Worm (Caenorhabditis elegans) whole organism, early embryonic: Measurements from ENCODE around the gene ZK792.4.

Experiments
- B0310.2 ChIP-seq: sonication (generic microtip); optimal IDR thresholded peaks from 2 replicates; lab custom pipeline; 2016; ENCODE audit warnings: mild to moderate bottlenecking, missing genetic modification characterization, missing compliant biosample characterization
- F13C5.2 ChIP-seq: sonication (generic microtip); optimal IDR thresholded peaks from 2 replicates; lab custom pipeline; 2017; ENCODE audit warnings: mild to moderate bottlenecking, missing genetic modification characterization, inconsistent platforms, missing compliant biosample characterization
- ama-1 ChIP-seq: fragments of 150-350 bp; optimal IDR thresholded peaks from 2 replicates; lab custom pipeline; 2014
- ceh-13 ChIP-seq: fragments of 200-800 bp; sonication (Bioruptor generic); optimal IDR thresholded peaks from 2 replicates; lab custom pipeline; 2018; ENCODE audit warnings: mild to moderate bottlenecking, missing genetic modification characterization, missing compliant biosample characterization
- ceh-36 ChIP-seq: sonication (generic microtip); optimal IDR thresholded peaks from 2 replicates; lab custom pipeline; 2016; ENCODE audit warnings: missing genetic modification characterization, inconsistent platforms, missing compliant biosample characterization
- ets-7 ChIP-seq: sonication (generic microtip); optimal IDR thresholded peaks from 2 replicates; lab custom pipeline; 2016; ENCODE audit warnings: missing genotype, missing genetic modification characterization, missing compliant biosample characterization
- flt-1 ChIP-seq: fragments of 200-800 bp; sonication (Bioruptor generic); IDR thresholded peaks from 2 replicates; pipeline ENCODE4 v1.3.6; 2022; ENCODE audit warnings: missing genetic modification characterization, missing compliant biosample characterization
- pes-1 ChIP-seq: fragments of 200-800 bp; sonication (Bioruptor generic); IDR thresholded peaks from 2 replicates; pipeline ENCODE4 v1.3.6; 2022; ENCODE audit warnings: missing genetic modification reagents, missing genetic modification characterization, missing compliant biosample characterization
- scrt-1 ChIP-seq: fragments of 200-800 bp; sonication (Bioruptor generic); IDR thresholded peaks from 2 replicates; pipeline ENCODE4 v1.3.6; 2022; ENCODE audit warnings: missing genetic modification characterization, missing compliant biosample characterization
- tbx-11 ChIP-seq: fragments of 200-800 bp; sonication (Bioruptor generic); IDR thresholded peaks from 2 replicates; pipeline ENCODE4 v1.3.6; 2022; ENCODE audit warnings: missing genetic modification characterization, missing compliant biosample characterization
- tra-4 ChIP-seq: sonication (generic microtip); optimal IDR thresholded peaks from 2 replicates; lab custom pipeline; 2017; ENCODE audit warnings: missing genetic modification characterization, missing compliant biosample characterization

DNA sequence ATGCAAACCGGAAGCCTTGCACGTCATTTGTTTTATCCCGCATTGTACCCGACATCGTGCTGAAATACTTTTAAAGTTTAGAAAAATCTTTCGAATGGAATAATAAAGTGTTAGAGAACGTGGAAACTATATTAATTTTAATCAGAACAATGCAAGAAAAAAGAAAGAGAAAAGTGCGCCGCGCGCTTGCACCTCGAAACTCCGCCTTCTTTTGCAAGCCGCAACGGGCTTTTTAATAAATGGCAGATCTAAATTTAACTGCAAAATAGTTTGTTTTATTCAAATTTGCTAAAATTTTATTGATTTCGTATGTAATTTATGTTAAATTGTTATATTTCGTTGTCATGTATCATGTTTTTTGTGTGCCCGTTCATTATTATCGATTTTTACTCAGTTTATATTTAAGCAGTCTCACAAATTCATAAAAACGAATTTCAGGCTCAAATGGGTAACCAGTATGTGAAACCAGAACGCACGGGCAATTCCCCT lies 29.8 kb downstream of the ZK792.4 start, which contains the start of the genes acl-3 and ndub-6:
- TF ChIP-seq ama-1 (lab: Kevin White, UChicago): no peak
- TF ChIP-seq tra-4 (tag; lab: Kevin White, UChicago): no peak
- TF ChIP-seq ceh-13 (GFP tag; lab: Kevin White, UChicago): no peak
- TF ChIP-seq scrt-1 (GFP tag; lab: Robert Waterston, UW): no peak
- TF ChIP-seq flt-1 (GFP tag; lab: Robert Waterston, UW): no peak
- TF ChIP-seq F13C5.2 (tag; lab: Kevin White, UChicago): no peak
- no peak for TF ChIP-seq pes-1 (GFP tag; lab: Robert Waterston, UW)
- TF ChIP-seq tbx-11: no peak
- TF ChIP-seq ceh-36 (tag; lab: Kevin White, UChicago): no peak
- no peak for TF ChIP-seq B0310.2 (tag; lab: Kevin White, UChicago)
- no peak for TF ChIP-seq ets-7
